Fruit fly (Drosophila melanogaster) whole organism, embryonic: ENCODE data around the gene CG2841.

Experiments
- ATbp ChIP-seq: fragments of 200-800 bp; sonication (Bioruptor generic); optimal IDR thresholded peaks from 2 replicates; lab custom pipeline; 2017; ENCODE audit warnings: missing biosample characterization, mild to moderate bottlenecking, missing genetic modification characterization, missing genetic modification reagents
- BEAF-32 ChIP-seq: fragments of 200-800 bp; sonication (Bioruptor generic); optimal IDR thresholded peaks from 3 replicates; lab custom pipeline; 2017; ENCODE audit warnings: missing biosample characterization, missing genetic modification characterization, mild to moderate bottlenecking, moderate library complexity, missing genetic modification reagents
- CG12769 ChIP-seq: fragments of 200-800 bp; sonication (Bioruptor generic); optimal IDR thresholded peaks from 2 replicates; lab custom pipeline; 2019; ENCODE audit warnings: missing biosample characterization, mild to moderate bottlenecking, missing genetic modification characterization, moderate library complexity
- CG13424 ChIP-seq: fragments of 200-800 bp; sonication (Bioruptor generic); optimal IDR thresholded peaks from 2 replicates; lab custom pipeline; 2019; ENCODE audit warnings: missing biosample characterization, mild to moderate bottlenecking, missing genetic modification characterization, moderate library complexity
- CG15073 ChIP-seq: fragments of 200-800 bp; sonication (Bioruptor generic); optimal IDR thresholded peaks from 2 replicates; lab custom pipeline; 2016; ENCODE audit warnings: missing biosample characterization, missing genetic modification characterization
- CG17802 ChIP-seq: fragments of 200-800 bp; sonication (Bioruptor generic); optimal IDR thresholded peaks from 2 replicates; lab custom pipeline; 2018; ENCODE audit warnings: missing biosample characterization, mild to moderate bottlenecking, missing genetic modification characterization, moderate library complexity
- CG18619 ChIP-seq: fragments of 200-800 bp; sonication (Bioruptor generic); optimal IDR thresholded peaks from 3 replicates; lab custom pipeline; 2017; ENCODE audit warnings: missing biosample characterization, mild to moderate bottlenecking, missing genetic modification characterization
- CG32532 ChIP-seq: fragments of 200-800 bp; sonication (Bioruptor generic); IDR thresholded peaks from 2 replicates; pipeline ENCODE4 v1.3.6; 2022; ENCODE audit warnings: missing biosample characterization, missing genetic modification characterization
- CG32772 ChIP-seq: fragments of 200-800 bp; sonication (Bioruptor generic); IDR thresholded peaks from 2 replicates; pipeline ENCODE4 v1.3.6; 2022; ENCODE audit warnings: missing biosample characterization, missing genetic modification characterization
- CG8359 ChIP-seq: fragments of 200-800 bp; sonication (Bioruptor generic); optimal IDR thresholded peaks from 2 replicates; lab custom pipeline; 2017; ENCODE audit warnings: missing biosample characterization, mild to moderate bottlenecking, missing genetic modification characterization, borderline replicate concordance
- CG8765 ChIP-seq: fragments of 200-800 bp; sonication (Bioruptor generic); IDR thresholded peaks from 2 replicates; pipeline ENCODE4 v1.3.6; 2022; ENCODE audit warnings: missing biosample characterization, missing genetic modification characterization
- CG9932 ChIP-seq: fragments of 200-800 bp; sonication (Bioruptor generic); IDR thresholded peaks from 2 replicates; pipeline ENCODE4 v1.3.6; 2022; ENCODE audit warnings: missing biosample characterization, missing genetic modification characterization
- CoRest ChIP-seq: fragments of 200-800 bp; sonication (Bioruptor generic); optimal IDR thresholded peaks from 3 replicates; lab custom pipeline; 2018; ENCODE audit warnings: missing biosample characterization, mild to moderate bottlenecking, missing genetic modification characterization, moderate library complexity
- Dip3 ChIP-seq: fragments of 200-800 bp; sonication (Bioruptor generic); optimal IDR thresholded peaks from 3 replicates; lab custom pipeline; 2016; ENCODE audit warnings: missing biosample characterization, missing genetic modification characterization
- Dp ChIP-seq: fragments of 200-800 bp; sonication (Bioruptor generic); optimal IDR thresholded peaks from 2 replicates; lab custom pipeline; 2018; ENCODE audit warnings: missing biosample characterization, mild to moderate bottlenecking, missing genetic modification characterization, moderate library complexity
- E2f2 ChIP-seq: fragments of 200-800 bp; sonication (Bioruptor generic); IDR thresholded peaks from 2 replicates; pipeline ENCODE4 v1.3.6; 2022; ENCODE audit warnings: missing biosample characterization, missing genetic modification characterization
- Ets65A ChIP-seq: fragments of 200-800 bp; sonication (Bioruptor generic); peaks from one replicate; lab custom pipeline; 2016; ENCODE audit warnings: missing biosample characterization, missing genetic modification characterization
- H2.0 ChIP-seq: fragments of 200-800 bp; sonication (Bioruptor generic); IDR thresholded peaks from 2 replicates; pipeline ENCODE4 v1.3.6; 2022; ENCODE audit warnings: missing biosample characterization, missing genetic modification characterization
- Lpt ChIP-seq: fragments of >200 bp; optimal IDR thresholded peaks from 2 replicates; lab custom pipeline; 2018; ENCODE audit warnings: missing biosample characterization, missing genetic modification characterization
- MESR4 ChIP-seq: fragments of 200-800 bp; sonication (Bioruptor generic); optimal IDR thresholded peaks from 2 replicates; lab custom pipeline; 2018; ENCODE audit warnings: missing biosample characterization, mild to moderate bottlenecking, missing genetic modification characterization, moderate library complexity
- NC2α ChIP-seq: fragments of 200-800 bp; sonication (Bioruptor generic); optimal IDR thresholded peaks from 2 replicates; lab custom pipeline; 2016; ENCODE audit warnings: missing biosample characterization, missing genetic modification characterization
- NFAT ChIP-seq: fragments of 200-800 bp; sonication (Bioruptor generic); IDR thresholded peaks from 2 replicates; pipeline ENCODE4 v1.3.6; 2022; ENCODE audit warnings: missing biosample characterization, missing genetic modification characterization
- Trl ChIP-seq, 3 experiments: fragments of >200 bp in 2 of 3; fragments of 200-800 bp in 1 of 3; sonication (Bioruptor generic) in 1 of 3; optimal IDR thresholded peaks; 2 replicates in 1 of 3; 3 replicates in 2 of 3; lab custom pipeline; 2016 to 2017; ENCODE audit warnings: missing biosample characterization in 1 of 3, missing genetic modification characterization in 1 of 3
- abd-A ChIP-seq: fragments of 200-800 bp; sonication (Bioruptor generic); optimal IDR thresholded peaks from 3 replicates; lab custom pipeline; 2019; ENCODE audit warnings: missing biosample characterization, mild to moderate bottlenecking, missing genetic modification characterization, moderate library complexity
- ac ChIP-seq: fragments of 200-800 bp; sonication (Bioruptor generic); optimal IDR thresholded peaks from 3 replicates; lab custom pipeline; 2017; ENCODE audit warnings: missing biosample characterization, mild to moderate bottlenecking, missing genetic modification characterization
- bowl ChIP-seq: fragments of 200-800 bp; sonication (Bioruptor generic); IDR thresholded peaks from 2 replicates; pipeline ENCODE4 v1.3.6; 2022; ENCODE audit warnings: missing biosample characterization, missing genetic modification characterization
- cg ChIP-seq: fragments of 200-800 bp; sonication (Bioruptor generic); optimal IDR thresholded peaks from 3 replicates; lab custom pipeline; 2019; ENCODE audit warnings: missing biosample characterization, mild to moderate bottlenecking, missing genetic modification characterization, moderate library complexity
- chinmo ChIP-seq: fragments of 200-800 bp; sonication (Bioruptor generic); IDR thresholded peaks from 4 replicates; pipeline ENCODE4 v1.3.6; 2022; ENCODE audit warnings: missing biosample characterization, missing genetic modification characterization; ENCODE audit not compliant: partially characterized antibody
- croc ChIP-seq: fragments of 200-800 bp; sonication (Bioruptor generic); conservative IDR thresholded peaks from 3 replicates; pipeline ENCODE4 v1.3.6; 2022; ENCODE audit warnings: missing biosample characterization, missing genetic modification characterization
- crp ChIP-seq, 2 experiments: fragments of 200-800 bp; sonication (Bioruptor generic); optimal IDR thresholded peaks; 2 replicates in 1 of 2; 3 replicates in 1 of 2; lab custom pipeline; 2017; ENCODE audit warnings: missing biosample characterization in 2 of 2, missing genetic modification characterization in 2 of 2, mild to moderate bottlenecking in 1 of 2, moderate library complexity in 1 of 2
- exex ChIP-seq: fragments of 200-800 bp; sonication (Bioruptor generic); optimal IDR thresholded peaks from 4 replicates; lab custom pipeline; 2018; ENCODE audit warnings: missing biosample characterization, mild to moderate bottlenecking, missing genetic modification characterization, moderate library complexity
- gem ChIP-seq: fragments of 200-800 bp; sonication (Bioruptor generic); optimal IDR thresholded peaks from 2 replicates; lab custom pipeline; 2019; ENCODE audit warnings: missing biosample characterization, mild to moderate bottlenecking, missing genetic modification characterization, moderate library complexity
- insv ChIP-seq, 2 experiments: fragments of 200-800 bp; sonication (Bioruptor generic); optimal IDR thresholded peaks; 3 replicates each; lab custom pipeline; 2016 to 2018; ENCODE audit warnings: missing biosample characterization in 2 of 2, missing genetic modification characterization in 2 of 2
- kay ChIP-seq: fragments of 200-800 bp; sonication (Bioruptor generic); optimal IDR thresholded peaks from 2 replicates; lab custom pipeline; 2016; ENCODE audit warnings: missing biosample characterization, missing genetic modification characterization
- klu ChIP-seq: fragments of 200-800 bp; sonication (Bioruptor generic); IDR thresholded peaks from 2 replicates; pipeline ENCODE4 v1.3.6; 2022; ENCODE audit warnings: missing biosample characterization, missing genetic modification characterization
- lab ChIP-seq: fragments of 200-800 bp; sonication (Bioruptor generic); optimal IDR thresholded peaks from 3 replicates; lab custom pipeline; 2017; ENCODE audit warnings: missing biosample characterization, missing genetic modification characterization, mild to moderate bottlenecking, moderate library complexity, missing genetic modification reagents
- lov ChIP-seq, 2 experiments: fragments of 200-800 bp in 1 of 2; fragments of >200 bp in 1 of 2; sonication (Bioruptor generic) in 1 of 2; IDR thresholded peaks in 1 of 2; optimal IDR thresholded peaks in 1 of 2; 2 replicates in 1 of 2; 3 replicates in 1 of 2; pipeline versions ENCODE4 v1.3.6 to Lab custom; 2017 to 2022; ENCODE audit warnings: missing biosample characterization in 1 of 2, missing genetic modification characterization in 1 of 2
- mirr ChIP-seq: fragments of 200-800 bp; sonication (Bioruptor generic); optimal IDR thresholded peaks from 3 replicates; lab custom pipeline; 2018; ENCODE audit warnings: missing biosample characterization, mild to moderate bottlenecking, missing genetic modification characterization
- sens ChIP-seq: fragments of 200-800 bp; sonication (Bioruptor generic); peaks from one replicate; lab custom pipeline; 2016; ENCODE audit warnings: missing biosample characterization, missing genetic modification characterization
- vvl ChIP-seq: fragments of 200-800 bp; sonication (Bioruptor generic); IDR thresholded peaks from 2 replicates; pipeline ENCODE4 v1.3.6; 2022; ENCODE audit warnings: missing biosample characterization, missing genetic modification characterization
- z ChIP-seq: fragments of 200-800 bp; sonication (Bioruptor generic); IDR thresholded peaks from 3 replicates; pipeline ENCODE4 v1.3.6; 2022; ENCODE audit warnings: missing biosample characterization, missing genetic modification characterization

The CG2841 gene

DNA sequence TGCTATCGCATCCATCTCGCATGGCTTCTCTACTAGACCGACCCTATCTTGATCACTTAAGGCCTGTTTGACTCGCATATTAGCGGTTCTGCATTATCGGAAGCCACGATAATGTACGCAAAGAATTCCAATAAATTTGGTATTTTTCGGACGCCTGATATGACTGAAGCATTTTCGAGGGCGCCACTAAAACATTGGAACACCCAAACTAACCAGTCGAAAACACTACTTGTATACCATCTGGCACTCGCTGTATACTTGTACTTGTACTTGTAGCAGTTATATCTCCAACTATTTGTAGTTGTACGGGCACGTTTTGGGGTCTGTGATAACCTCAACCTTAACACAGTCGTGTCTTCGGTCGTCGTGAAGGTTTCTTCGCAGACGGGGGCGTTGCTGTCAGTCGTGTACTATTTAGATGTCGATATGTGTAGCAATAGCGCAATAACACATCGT is 10.6 kb downstream of the CG2841 start (continued):
- TF ChIP-seq CG15073 (GFP tag; lab: Kevin White, UChicago) (peak; percentile 16), abd-A (tag; lab: Kevin White, UChicago) (no peak), MESR4 (GFP tag; lab: Kevin White, UChicago) (no peak), kay (no peak)

DNA sequence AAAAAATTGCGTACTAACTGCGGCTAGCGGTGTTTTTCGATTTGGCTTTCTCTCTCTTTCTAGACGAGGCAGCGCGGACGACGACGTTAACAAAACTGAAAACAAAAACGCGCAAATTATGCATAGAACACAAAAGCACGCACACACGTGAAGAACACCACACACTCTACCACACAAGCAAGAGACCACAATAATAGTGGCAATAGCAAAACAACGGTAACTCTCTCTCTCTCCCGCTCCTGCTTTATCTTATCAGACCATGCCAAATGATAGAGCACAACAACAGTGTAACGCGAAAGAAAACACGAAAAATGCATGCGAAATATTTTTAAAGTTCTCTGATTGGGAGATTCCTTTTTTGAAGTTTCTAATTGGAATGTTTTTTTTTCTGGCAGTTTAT is 12.0 kb downstream of the CG2841 start:
- TF ChIP-seq z (no peak), CG18619 (no peak), Dp (no peak), CG32772 (GFP tag; lab: Robert Waterston, UW) (no peak), CoRest (no peak), BEAF-32 (GFP tag; lab: Kevin White, UChicago) (no peak), cg (peak; percentile 39), CG9932 (no peak), lab (GFP tag; lab: Kevin White, UChicago) (peak; percentile 24), ATbp (GFP tag; lab: Kevin White, UChicago) (no peak), CG13424 (no peak), gem (tag; lab: Kevin White, UChicago) (no peak), Lpt (GFP tag; lab: Kevin White, UChicago) (no peak), insv (GFP tag; optimal IDR thresholded peaks at IDR 0.05; lab: Kevin White, UChicago) (peak in 1 of 2 experiments; percentile 84), Trl (optimal IDR thresholded peaks at IDR 0.05; lab: Kevin White, UChicago) (peak in 1 of 2 experiments; percentile 64), Trl (GFP tag; optimal IDR thresholded peaks at IDR 0.05; lab: Kevin White, UChicago) (no peak), bowl (GFP tag; lab: Robert Waterston, UW) (no peak), sens (GFP tag; lab: Kevin White, UChicago) (no peak), crp (GFP tag; optimal IDR thresholded peaks at IDR 0.05; lab: Kevin White, UChicago) (no peak), CG17802 (tag; lab: Kevin White, UChicago) (no peak), klu (GFP tag; lab: Robert Waterston, UW) (no peak), croc (no peak), exex (tag; lab: Kevin White, UChicago) (peak; percentile 23), CG8765 (GFP tag; lab: Robert Waterston, UW) (no peak), chinmo (0 out of 4 replicates have a peak, but pooled peaks have one; percentile 36), Ets65A (GFP tag; lab: Kevin White, UChicago) (no peak), H2.0 (GFP tag; lab: Robert Waterston, UW) (no peak), CG32532 (peak; percentile 10; the same call in 1 of the 2 replicates), E2f2 (no peak), NC2α (GFP tag; lab: Kevin White, UChicago) (no peak), NFAT (GFP tag; lab: Robert Waterston, UW) (no peak), Dip3 (GFP tag; lab: Kevin White, UChicago) (no peak)

DNA sequence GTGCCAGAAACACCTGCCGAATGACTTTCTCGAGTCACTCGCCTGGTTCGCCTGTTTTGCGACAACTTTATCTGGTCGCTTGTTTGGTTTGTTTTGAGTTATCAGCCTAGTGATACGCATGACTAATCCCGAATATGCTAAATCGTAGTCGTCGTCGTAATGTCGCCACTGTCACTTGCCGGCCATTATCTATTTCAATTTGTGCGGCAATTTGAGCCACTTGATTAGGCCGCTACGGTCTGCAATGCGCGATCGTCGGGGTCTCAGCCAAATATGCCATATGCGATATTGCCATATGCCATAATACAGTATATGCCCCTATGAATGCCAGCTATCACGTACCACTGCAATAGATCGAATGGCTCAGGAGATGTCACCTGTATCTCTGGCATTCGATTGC is 13.3 kb downstream of the CG2841 start:
- TF ChIP-seq mirr (GFP tag; lab: Kevin White, UChicago) (peak; percentile 67), exex (tag; lab: Kevin White, UChicago) (peak; percentile 38), lov (optimal IDR thresholded peaks at IDR 0.05; lab: Kevin White, UChicago) (no peak), lov (GFP tag; IDR thresholded peaks at IDR 0.05; lab: Robert Waterston, UW) (no peak), vvl (0 out of 2 replicates have a peak, but pooled peaks have one; percentile 19), CG12769 (peak; percentile 39), CG8359 (peak; percentile 12), ac (GFP tag; lab: Kevin White, UChicago) (no peak)
